Fruit fly (Drosophila melanogaster) whole organism, pupa: ENCODE data around the gene Glys.

Experiments used
- CG10348 ChIP-seq: fragments of 200-800 bp; sonication (Bioruptor generic); IDR thresholded peaks from 2 replicates; pipeline ENCODE4 v1.3.6; 2022; ENCODE audit warnings: missing biosample characterization, missing genetic modification characterization
- CG12605 ChIP-seq: fragments of 200-800 bp; sonication (Bioruptor generic); IDR thresholded peaks from 2 replicates; pipeline ENCODE4 v1.3.6; 2022; ENCODE audit warnings: missing biosample characterization, missing genetic modification characterization
- CG13204 ChIP-seq: fragments of 200-800 bp; sonication (Bioruptor generic); optimal IDR thresholded peaks from 2 replicates; lab custom pipeline; 2018; ENCODE audit warnings: missing biosample characterization, mild to moderate bottlenecking, missing genetic modification characterization, moderate library complexity
- CG14655 ChIP-seq: fragments of 200-800 bp; sonication (Bioruptor generic); optimal IDR thresholded peaks from 3 replicates; lab custom pipeline; 2017; ENCODE audit warnings: mild to moderate bottlenecking, missing biosample characterization, missing genetic modification reagents, missing genetic modification characterization
- CG15710 ChIP-seq: fragments of 200-800 bp; sonication (Bioruptor generic); optimal IDR thresholded peaks from 2 replicates; lab custom pipeline; 2018; ENCODE audit warnings: missing biosample characterization, mild to moderate bottlenecking, missing genetic modification characterization, moderate library complexity
- CG17806 ChIP-seq: fragments of 200-800 bp; sonication (Bioruptor generic); optimal IDR thresholded peaks from 2 replicates; lab custom pipeline; 2018; ENCODE audit warnings: missing biosample characterization, mild to moderate bottlenecking, missing genetic modification characterization, moderate library complexity
- CG32121 ChIP-seq: fragments of 200-800 bp; sonication (Bioruptor generic); IDR thresholded peaks from 2 replicates; pipeline ENCODE4 v1.3.6; 2022; ENCODE audit warnings: missing biosample characterization, missing genetic modification characterization
- CG34367 ChIP-seq: fragments of 200-800 bp; sonication (Bioruptor generic); optimal IDR thresholded peaks from 2 replicates; lab custom pipeline; 2018; ENCODE audit warnings: missing biosample characterization, mild to moderate bottlenecking, missing genetic modification characterization
- CG4496 ChIP-seq: fragments of 200-800 bp; sonication (Bioruptor generic); IDR thresholded peaks from 3 replicates; pipeline ENCODE4 v1.3.6; 2022; ENCODE audit warnings: missing biosample characterization, missing genetic modification characterization
- CG8159 ChIP-seq: fragments of 200-800 bp; sonication (Bioruptor generic); optimal IDR thresholded peaks from 3 replicates; lab custom pipeline; 2018; ENCODE audit warnings: missing biosample characterization, mild to moderate bottlenecking, missing genetic modification characterization, moderate library complexity
- CG8301 ChIP-seq: fragments of 200-800 bp; sonication (Bioruptor generic); optimal IDR thresholded peaks from 2 replicates; lab custom pipeline; 2018; ENCODE audit warnings: missing biosample characterization, mild to moderate bottlenecking, missing genetic modification characterization
- CG9948 ChIP-seq: fragments of 200-800 bp; sonication (Bioruptor generic); optimal IDR thresholded peaks from 2 replicates; lab custom pipeline; 2018; ENCODE audit warnings: missing biosample characterization, mild to moderate bottlenecking, missing genetic modification characterization, moderate library complexity
- D1 ChIP-seq: fragments of 200-800 bp; sonication (Bioruptor generic); optimal IDR thresholded peaks from 2 replicates; lab custom pipeline; 2018; ENCODE audit warnings: missing biosample characterization, mild to moderate bottlenecking, missing genetic modification characterization, moderate library complexity
- EcR ChIP-seq: fragments of 200-800 bp; sonication (Bioruptor generic); optimal IDR thresholded peaks from 3 replicates; lab custom pipeline; 2019; ENCODE audit warnings: missing biosample characterization, missing genetic modification characterization, mild to moderate bottlenecking, moderate library complexity, missing genetic modification reagents
- Ets98B ChIP-seq: fragments of 200-800 bp; sonication (Bioruptor generic); IDR thresholded peaks from 2 replicates; pipeline ENCODE4 v1.3.6; 2022; ENCODE audit warnings: missing biosample characterization, missing genetic modification characterization
- Pif1A ChIP-seq: fragments of 200-800 bp; sonication (Bioruptor generic); optimal IDR thresholded peaks from 3 replicates; lab custom pipeline; 2016; ENCODE audit warnings: missing biosample characterization, missing genetic modification characterization
- Pif1B ChIP-seq: fragments of 200-800 bp; sonication (Bioruptor generic); optimal IDR thresholded peaks from 3 replicates; lab custom pipeline; 2016; ENCODE audit warnings: missing biosample characterization, missing genetic modification characterization
- Snoo ChIP-seq: fragments of 200-800 bp; sonication (Bioruptor generic); optimal IDR thresholded peaks from 3 replicates; lab custom pipeline; 2017; ENCODE audit warnings: missing biosample characterization, mild to moderate bottlenecking, missing genetic modification characterization, inconsistent platforms
- fd96Ca ChIP-seq: fragments of 200-800 bp; sonication (Bioruptor generic); IDR thresholded peaks from 3 replicates; pipeline ENCODE4 v1.3.6; 2022; ENCODE audit warnings: missing biosample characterization, missing genetic modification characterization
- gl ChIP-seq: fragments of 200-800 bp; sonication (Bioruptor generic); optimal IDR thresholded peaks from 2 replicates; lab custom pipeline; 2018; ENCODE audit warnings: missing biosample characterization, mild to moderate bottlenecking, missing genetic modification characterization
- rn ChIP-seq: fragments of 200-800 bp; sonication (Bioruptor generic); IDR thresholded peaks from 2 replicates; pipeline ENCODE4 v1.3.6; 2022; ENCODE audit warnings: missing biosample characterization, missing genetic modification characterization

The Glys gene

dm6 chr3R:15094218-15094928, 53.0 kb downstream of the Glys start:
- TF ChIP-seq fd96Ca (GFP tag; lab: Robert Waterston, UW), result no peak
- peak; percentile 30 for TF ChIP-seq CG14655 (GFP tag; lab: Kevin White, UChicago)
- no peak for TF ChIP-seq CG10348 (GFP tag; lab: Robert Waterston, UW)
- TF ChIP-seq CG8301 (tag; lab: Kevin White, UChicago), result no peak
- TF ChIP-seq CG15710 (tag; lab: Kevin White, UChicago), result no peak
- no peak for TF ChIP-seq CG34367
- TF ChIP-seq CG4496 (GFP tag; lab: Robert Waterston, UW), result no peak
- no peak for TF ChIP-seq CG12605
- no peak for TF ChIP-seq D1 (tag; lab: Kevin White, UChicago)
- no peak for TF ChIP-seq Pif1A (GFP tag; lab: Kevin White, UChicago)
- no peak for TF ChIP-seq CG9948 (tag; lab: Kevin White, UChicago)
- peak; percentile 3 for TF ChIP-seq CG8159 (tag; lab: Kevin White, UChicago)
- TF ChIP-seq gl, result no peak
- TF ChIP-seq Snoo (tag; lab: Kevin White, UChicago), result peak; percentile 15
- no peak for TF ChIP-seq CG17806 (tag; lab: Kevin White, UChicago)
- TF ChIP-seq Ets98B (GFP tag; lab: Robert Waterston, UW), result no peak
- no peak for TF ChIP-seq EcR
- no peak for TF ChIP-seq CG32121 (GFP tag; lab: Robert Waterston, UW)
- TF ChIP-seq Pif1B (GFP tag; lab: Kevin White, UChicago), result no peak
- no peak for TF ChIP-seq CG13204
- no peak for TF ChIP-seq rn (GFP tag; lab: Robert Waterston, UW)
- TF ChIP-seq, all 21 proteins: peak for 3

dm6 chr3R:15092784-15093183, 54.5 kb downstream of the Glys start:
- peak; percentile 13; the same call in 1 of the 3 replicates for TF ChIP-seq CG4496 (GFP tag; lab: Robert Waterston, UW)
- no peak for TF ChIP-seq CG12605
- no peak for TF ChIP-seq rn (GFP tag; lab: Robert Waterston, UW)

dm6 chr3R:15092351-15092750, 55.0 kb downstream of the Glys start:
- TF ChIP-seq CG4496 (GFP tag; lab: Robert Waterston, UW) (peak; percentile 33; the same call in 1 of the 3 replicates), CG15710 (tag; lab: Kevin White, UChicago) (peak; percentile 90), CG34367 (peak; percentile 78), CG9948 (tag; lab: Kevin White, UChicago) (peak; percentile 82), gl (peak; percentile 47), D1 (tag; lab: Kevin White, UChicago) (peak; percentile 49), CG32121 (GFP tag; lab: Robert Waterston, UW) (no peak), fd96Ca (GFP tag; lab: Robert Waterston, UW) (no peak), rn (GFP tag; lab: Robert Waterston, UW) (no peak), CG13204 (peak; percentile 38), CG10348 (GFP tag; lab: Robert Waterston, UW) (no peak), Pif1A (GFP tag; lab: Kevin White, UChicago) (peak; percentile 82), CG17806 (tag; lab: Kevin White, UChicago) (peak; percentile 71), CG8159 (tag; lab: Kevin White, UChicago) (peak; percentile 90), EcR (peak; percentile 89), CG12605 (no peak), CG8301 (tag; lab: Kevin White, UChicago) (peak; percentile 65), Pif1B (GFP tag; lab: Kevin White, UChicago) (peak; percentile 61), CG14655 (GFP tag; lab: Kevin White, UChicago) (peak; percentile 74), Snoo (tag; lab: Kevin White, UChicago) (peak; percentile 78), Ets98B (GFP tag; lab: Robert Waterston, UW) (no peak)
